Fruit fly (Drosophila melanogaster): ENCODE data around the gene CG5194.

CG5194 gene

dm6 chr3L:9037608-9038007 lies 28.0 kb upstream of the CG5194 start:
- no peak for TF ChIP-seq fru (GFP tag; optimal IDR thresholded peaks at IDR 0.05)
- TF ChIP-seq brk (GFP tag; optimal IDR thresholded peaks at IDR 0.05), result no peak
- no peak for TF ChIP-seq Abd-B (GFP tag; optimal IDR thresholded peaks at IDR 0.05)
- no peak for TF ChIP-seq dmrt93B (GFP tag; optimal IDR thresholded peaks at IDR 0.05)
- TF ChIP-seq h (GFP tag; optimal IDR thresholded peaks at IDR 0.05), result no peak
- TF ChIP-seq Hr83 (GFP tag; optimal IDR thresholded peaks at IDR 0.05; ENCODE audit: poor library complexity, severe bottlenecking), result no peak
- TF ChIP-seq CG9705 (GFP tag; optimal IDR thresholded peaks at IDR 0.05), result no peak
- TF ChIP-seq foxo (GFP tag; optimal IDR thresholded peaks at IDR 0.05), result no peak
- no peak for TF ChIP-seq dsf (GFP tag; optimal IDR thresholded peaks at IDR 0.05; ENCODE audit: borderline replicate concordance)
- no peak for TF ChIP-seq woc (GFP tag; optimal IDR thresholded peaks at IDR 0.05)
- no peak for TF ChIP-seq pan (optimal IDR thresholded peaks at IDR 0.05)
- no peak for TF ChIP-seq usp (GFP tag; optimal IDR thresholded peaks at IDR 0.05)
- TF ChIP-seq Myc (optimal IDR thresholded peaks at IDR 0.05), result no peak
- no peak for TF ChIP-seq dl (GFP tag; optimal IDR thresholded peaks at IDR 0.05; ENCODE audit: insufficient read depth in 1 of 2, partially characterized antibody in 2 of 2)
- no peak for TF ChIP-seq Vsx2 (GFP tag; optimal IDR thresholded peaks at IDR 0.05; ENCODE audit: partially characterized antibody)
- TF ChIP-seq Hr78 (GFP tag; optimal IDR thresholded peaks at IDR 0.05), result no peak
- TF ChIP-seq sv (GFP tag; optimal IDR thresholded peaks at IDR 0.05), result no peak
- TF ChIP-seq psq (GFP tag; optimal IDR thresholded peaks at IDR 0.05), result no peak

- TF ChIP-seq dl (GFP tag; optimal IDR thresholded peaks at IDR 0.05; ENCODE audit: insufficient read depth in 1 of 2, partially characterized antibody in 2 of 2) (no peak), woc (GFP tag; optimal IDR thresholded peaks at IDR 0.05) (peak; percentile 65), HLH106 (tag; optimal IDR thresholded peaks at IDR 0.05) (peak; percentile 72), ey (GFP tag; optimal IDR thresholded peaks at IDR 0.05) (peak; percentile 65), rgr (GFP tag; optimal IDR thresholded peaks at IDR 0.05) (peak; percentile 69), fru (GFP tag; optimal IDR thresholded peaks at IDR 0.05) (peak; percentile 70), sv (GFP tag; optimal IDR thresholded peaks at IDR 0.05) (peak; percentile 31), dsf (GFP tag; optimal IDR thresholded peaks at IDR 0.05; ENCODE audit: borderline replicate concordance) (no peak), foxo (GFP tag; optimal IDR thresholded peaks at IDR 0.05) (peak in 1 of 2 experiments; percentile 57), N (GFP tag; optimal IDR thresholded peaks at IDR 0.05) (no peak), sage (GFP tag; optimal IDR thresholded peaks at IDR 0.05) (peak; percentile 74), Dif (GFP tag; optimal IDR thresholded peaks at IDR 0.05; ENCODE audit: partially characterized antibody) (no peak), CG32264 (GFP tag; optimal IDR thresholded peaks at IDR 0.05) (peak; percentile 3), Rel (GFP tag; optimal IDR thresholded peaks at IDR 0.05) (peak; percentile 39), Rel (tag; optimal IDR thresholded peaks at IDR 0.05) (no peak), dmrt93B (GFP tag; optimal IDR thresholded peaks at IDR 0.05) (peak; percentile 73), OdsH (GFP tag; optimal IDR thresholded peaks at IDR 0.05) (peak; percentile 69), Jra (GFP tag; optimal IDR thresholded peaks at IDR 0.05) (peak; percentile 19), h (GFP tag; optimal IDR thresholded peaks at IDR 0.05) (peak; percentile 86), Dfd (GFP tag; optimal IDR thresholded peaks at IDR 0.05) (no peak), GATAd (GFP tag; optimal IDR thresholded peaks at IDR 0.05) (no peak), CG9705 (GFP tag; optimal IDR thresholded peaks at IDR 0.05) (peak; percentile 70), br (GFP tag; optimal IDR thresholded peaks at IDR 0.05) (peak; percentile 56), Hnf4 (GFP tag; optimal IDR thresholded peaks at IDR 0.05) (peak; percentile 37), brk (GFP tag; optimal IDR thresholded peaks at IDR 0.05) (peak; percentile 42), psq (GFP tag; optimal IDR thresholded peaks at IDR 0.05) (peak; percentile 60), Sp1 (GFP tag; optimal IDR thresholded peaks at IDR 0.05) (peak; percentile 71)
Observed at dm6 chr3L:9033999-9034626, 24.5 kb upstream of the CG5194 start.

- TF ChIP-seq Hnf4 (GFP tag; optimal IDR thresholded peaks at IDR 0.05) (no peak), Vsx2 (GFP tag; optimal IDR thresholded peaks at IDR 0.05; ENCODE audit: partially characterized antibody) (no peak), dmrt93B (GFP tag; optimal IDR thresholded peaks at IDR 0.05) (peak; percentile 64), Myc (optimal IDR thresholded peaks at IDR 0.05) (no peak), Abd-B (GFP tag; optimal IDR thresholded peaks at IDR 0.05) (no peak), jim (GFP tag; optimal IDR thresholded peaks at IDR 0.05) (no peak), Sp1 (GFP tag; optimal IDR thresholded peaks at IDR 0.05) (peak; percentile 76), tai (GFP tag; optimal IDR thresholded peaks at IDR 0.05) (no peak), psq (GFP tag; optimal IDR thresholded peaks at IDR 0.05) (peak; percentile 20), dl (GFP tag; optimal IDR thresholded peaks at IDR 0.05; ENCODE audit: insufficient read depth in 1 of 2, partially characterized antibody in 2 of 2) (no peak), Hr83 (GFP tag; optimal IDR thresholded peaks at IDR 0.05; ENCODE audit: poor library complexity, severe bottlenecking) (no peak), CG32264 (GFP tag; optimal IDR thresholded peaks at IDR 0.05) (no peak), fru (GFP tag; optimal IDR thresholded peaks at IDR 0.05) (peak; percentile 53), brk (GFP tag; optimal IDR thresholded peaks at IDR 0.05) (no peak), Hr78 (GFP tag; optimal IDR thresholded peaks at IDR 0.05) (no peak), sv (GFP tag; optimal IDR thresholded peaks at IDR 0.05) (no peak), lola (GFP tag; optimal IDR thresholded peaks at IDR 0.05) (no peak), GATAd (GFP tag; optimal IDR thresholded peaks at IDR 0.05) (no peak), CrebA (GFP tag; optimal IDR thresholded peaks at IDR 0.05; ENCODE audit: borderline replicate concordance) (no peak), rgr (GFP tag; optimal IDR thresholded peaks at IDR 0.05) (peak; percentile 45), HLH106 (tag; optimal IDR thresholded peaks at IDR 0.05) (peak; percentile 81), ey (GFP tag; optimal IDR thresholded peaks at IDR 0.05) (peak; percentile 30), usp (GFP tag; optimal IDR thresholded peaks at IDR 0.05) (no peak), pan (optimal IDR thresholded peaks at IDR 0.05) (no peak), Dif (GFP tag; optimal IDR thresholded peaks at IDR 0.05; ENCODE audit: partially characterized antibody) (no peak), sage (GFP tag; optimal IDR thresholded peaks at IDR 0.05) (peak; percentile 1), Mio (GFP tag; optimal IDR thresholded peaks at IDR 0.05) (no peak), foxo (GFP tag; optimal IDR thresholded peaks at IDR 0.05) (peak in 1 of 2 experiments; percentile 68), OdsH (GFP tag; optimal IDR thresholded peaks at IDR 0.05) (peak; percentile 40), h (GFP tag; optimal IDR thresholded peaks at IDR 0.05) (peak; percentile 51), Rel (GFP tag; optimal IDR thresholded peaks at IDR 0.05) (no peak), Rel (tag; optimal IDR thresholded peaks at IDR 0.05) (no peak), dsf (GFP tag; optimal IDR thresholded peaks at IDR 0.05; ENCODE audit: borderline replicate concordance) (no peak), Jra (GFP tag; optimal IDR thresholded peaks at IDR 0.05) (no peak), woc (GFP tag; optimal IDR thresholded peaks at IDR 0.05) (no peak), br (GFP tag; optimal IDR thresholded peaks at IDR 0.05) (no peak)
Observed at dm6 chr3L:9033537-9033936, 23.9 kb upstream of the CG5194 start.

Measured in whole organism, wandering third instar larva.